Worm (Caenorhabditis elegans) whole organism, L2 larva: ENCODE data around the gene gldi-7.
A peak's percentile ranks its signal among the peaks of the same experiment; 100 is the strongest.

Source experiments
- C34F6.9 ChIP-seq: fragments of 150-350 bp; optimal IDR thresholded peaks from 2 replicates; lab custom pipeline; 2014; ENCODE audit warnings: missing biosample characterization, missing genetic modification characterization
- F13H6.1 ChIP-seq: sonication (generic microtip); optimal IDR thresholded peaks from 2 replicates; lab custom pipeline; 2016; ENCODE audit warnings: missing genetic modification characterization, missing compliant biosample characterization
- Y55F3AM.14 ChIP-seq: fragments of 200-800 bp; sonication (Bioruptor generic); optimal IDR thresholded peaks from 2 replicates; lab custom pipeline; 2018; ENCODE audit warnings: mild to moderate bottlenecking, missing genetic modification characterization, missing compliant biosample characterization
- ZK546.5 ChIP-seq: sonication (generic microtip); optimal IDR thresholded peaks from 2 replicates; lab custom pipeline; 2017; ENCODE audit warnings: missing biosample characterization, missing genetic modification characterization
- alr-1 ChIP-seq: fragments of 150-350 bp; optimal IDR thresholded peaks from 2 replicates; lab custom pipeline; 2014; ENCODE audit warnings: missing biosample characterization, missing genetic modification characterization
- aly-2 ChIP-seq: fragments of 150-350 bp; optimal IDR thresholded peaks from 2 replicates; lab custom pipeline; 2014; ENCODE audit warnings: missing biosample characterization, missing genetic modification characterization
- ama-1 ChIP-seq: fragments of 150-350 bp; optimal IDR thresholded peaks from 2 replicates; lab custom pipeline; 2018; ENCODE audit warnings: inconsistent platforms
- blmp-1 ChIP-seq: sonication (generic microtip); optimal IDR thresholded peaks from 2 replicates; lab custom pipeline; 2017; ENCODE audit warnings: missing genetic modification characterization, mild to moderate bottlenecking, missing compliant biosample characterization, antibody characterized with exemption, moderate library complexity; ENCODE audit not compliant: insufficient read depth
- ceh-16 ChIP-seq: fragments of 150-350 bp; optimal IDR thresholded peaks from 2 replicates; lab custom pipeline; 2014; ENCODE audit warnings: missing biosample characterization, missing genetic modification characterization
- ceh-82 ChIP-seq: fragments of 150-350 bp; optimal IDR thresholded peaks from 2 replicates; lab custom pipeline; 2014; ENCODE audit warnings: missing biosample characterization, missing genetic modification characterization
- crh-2 ChIP-seq: sonication (generic microtip); optimal IDR thresholded peaks from 2 replicates; lab custom pipeline; 2017; ENCODE audit warnings: missing biosample characterization, missing genetic modification characterization
- egl-27 ChIP-seq: sonication (generic microtip); optimal IDR thresholded peaks from 3 replicates; lab custom pipeline; 2017; ENCODE audit warnings: missing biosample characterization, missing genetic modification reagents, missing genetic modification characterization
- elt-1 ChIP-seq: fragments of 150-350 bp; optimal IDR thresholded peaks from 2 replicates; lab custom pipeline; 2014; ENCODE audit warnings: missing biosample characterization, missing genetic modification characterization
- fos-1 ChIP-seq: fragments of 150-350 bp; optimal IDR thresholded peaks from 2 replicates; lab custom pipeline; 2014; ENCODE audit warnings: missing biosample characterization, missing genetic modification characterization
- gmeb-1 ChIP-seq: fragments of 150-350 bp; optimal IDR thresholded peaks from 2 replicates; lab custom pipeline; 2014; ENCODE audit warnings: missing biosample characterization, missing genetic modification characterization
- lin-11 ChIP-seq: fragments of 150-350 bp; sonication (generic microtip); optimal IDR thresholded peaks from 2 replicates; lab custom pipeline; 2014; ENCODE audit warnings: missing biosample characterization, missing genetic modification characterization, inconsistent platforms, mixed read lengths
- lin-13 ChIP-seq: fragments of 150-350 bp; optimal IDR thresholded peaks from 2 replicates; lab custom pipeline; 2014; ENCODE audit warnings: missing biosample characterization, missing genetic modification reagents, missing genetic modification characterization
- lin-39 ChIP-seq: fragments of 150-350 bp; optimal IDR thresholded peaks from 2 replicates; lab custom pipeline; 2014; ENCODE audit warnings: missing biosample characterization, missing genetic modification reagents, missing genetic modification characterization
- lsy-2 ChIP-seq, 2 experiments: fragments of 150-350 bp in 1 of 2; sonication (generic microtip) in 1 of 2; optimal IDR thresholded peaks; 2 replicates each; lab custom pipeline; 2014 to 2017; ENCODE audit warnings: missing biosample characterization in 2 of 2, missing genetic modification characterization in 2 of 2
- mab-5 ChIP-seq: fragments of 150-350 bp; optimal IDR thresholded peaks from 2 replicates; lab custom pipeline; 2014; ENCODE audit warnings: missing biosample characterization, missing genetic modification characterization
- mbf-1 ChIP-seq: sonication (generic microtip); optimal IDR thresholded peaks from 2 replicates; lab custom pipeline; 2017; ENCODE audit warnings: missing biosample characterization, missing genetic modification characterization
- mdl-1 ChIP-seq, 2 experiments: fragments of 150-350 bp in 1 of 2; sonication (generic microtip) in 1 of 2; optimal IDR thresholded peaks; 2 replicates each; lab custom pipeline; 2017; ENCODE audit warnings: missing biosample characterization in 2 of 2, missing genetic modification characterization in 2 of 2
- nhr-10 ChIP-seq: sonication (generic microtip); optimal IDR thresholded peaks from 2 replicates; lab custom pipeline; 2017; ENCODE audit warnings: missing biosample characterization, missing genetic modification characterization
- nhr-12 ChIP-seq: fragments of 150-350 bp; optimal IDR thresholded peaks from 2 replicates; lab custom pipeline; 2014; ENCODE audit warnings: missing biosample characterization, missing genetic modification characterization
- nhr-129 ChIP-seq: fragments of 150-350 bp; optimal IDR thresholded peaks from 2 replicates; lab custom pipeline; 2014; ENCODE audit warnings: missing biosample characterization, missing genetic modification characterization
- nhr-21 ChIP-seq: fragments of 150-350 bp; optimal IDR thresholded peaks from 2 replicates; lab custom pipeline; 2014; ENCODE audit warnings: missing biosample characterization, missing genetic modification characterization
- nhr-23 ChIP-seq: fragments of 150-350 bp; optimal IDR thresholded peaks from 2 replicates; lab custom pipeline; 2014; ENCODE audit warnings: missing biosample characterization, missing genetic modification reagents, missing genetic modification characterization
- nhr-237 ChIP-seq: fragments of 150-350 bp; optimal IDR thresholded peaks from 2 replicates; lab custom pipeline; 2014; ENCODE audit warnings: missing biosample characterization, missing genetic modification characterization
- nhr-6 ChIP-seq: fragments of 150-350 bp; optimal IDR thresholded peaks from 2 replicates; lab custom pipeline; 2014; ENCODE audit warnings: missing biosample characterization, missing genetic modification characterization
- nhr-77 ChIP-seq: fragments of 150-350 bp; optimal IDR thresholded peaks from 2 replicates; lab custom pipeline; 2014; ENCODE audit warnings: missing biosample characterization, missing genetic modification characterization
- sem-4 ChIP-seq: fragments of 150-350 bp; optimal IDR thresholded peaks from 2 replicates; lab custom pipeline; 2014; ENCODE audit warnings: missing biosample characterization, missing genetic modification reagents, missing genetic modification characterization
- sma-3 ChIP-seq: sonication (generic microtip); optimal IDR thresholded peaks from 2 replicates; lab custom pipeline; 2016; ENCODE audit warnings: missing genetic modification reagents, missing genetic modification characterization, missing compliant biosample characterization
- sma-9 ChIP-seq, 2 experiments: fragments of 150-350 bp in 1 of 2; sonication (generic microtip) in 1 of 2; optimal IDR thresholded peaks; 2 replicates each; lab custom pipeline; 2014 to 2016; ENCODE audit warnings: missing genetic modification characterization in 2 of 2, mild to moderate bottlenecking in 1 of 2, missing biosample characterization in 1 of 2, missing compliant biosample characterization in 1 of 2, missing genetic modification reagents in 1 of 2, moderate library complexity in 1 of 2
- snpc-4 ChIP-seq: fragments of 150-350 bp; optimal IDR thresholded peaks from 2 replicates; lab custom pipeline; 2014; ENCODE audit warnings: missing biosample characterization, missing genetic modification characterization
- unc-39 ChIP-seq: fragments of 150-350 bp; optimal IDR thresholded peaks from 2 replicates; lab custom pipeline; 2014; ENCODE audit warnings: missing biosample characterization, missing genetic modification characterization
- unc-55 ChIP-seq: fragments of 150-350 bp; sonication (generic microtip); optimal IDR thresholded peaks from 3 replicates; lab custom pipeline; 2014; ENCODE audit warnings: missing biosample characterization, missing genetic modification reagents, missing genetic modification characterization
- zag-1 ChIP-seq: fragments of 150-350 bp; optimal IDR thresholded peaks from 2 replicates; lab custom pipeline; 2014; ENCODE audit warnings: missing biosample characterization, missing genetic modification characterization
- ztf-1 ChIP-seq: fragments of 200-800 bp; sonication (Bioruptor generic); conservative IDR thresholded peaks from 2 replicates; pipeline ENCODE4 v1.3.6; 2022; ENCODE audit warnings: missing genetic modification characterization, missing compliant biosample characterization
- ztf-11 ChIP-seq: sonication (generic microtip); optimal IDR thresholded peaks from 2 replicates; lab custom pipeline; 2017; ENCODE audit warnings: missing biosample characterization, missing genetic modification characterization
- ztf-4 ChIP-seq: fragments of 150-350 bp; optimal IDR thresholded peaks from 2 replicates; lab custom pipeline; 2014; ENCODE audit warnings: missing biosample characterization, missing genetic modification characterization

Gene gldi-7

DNA sequence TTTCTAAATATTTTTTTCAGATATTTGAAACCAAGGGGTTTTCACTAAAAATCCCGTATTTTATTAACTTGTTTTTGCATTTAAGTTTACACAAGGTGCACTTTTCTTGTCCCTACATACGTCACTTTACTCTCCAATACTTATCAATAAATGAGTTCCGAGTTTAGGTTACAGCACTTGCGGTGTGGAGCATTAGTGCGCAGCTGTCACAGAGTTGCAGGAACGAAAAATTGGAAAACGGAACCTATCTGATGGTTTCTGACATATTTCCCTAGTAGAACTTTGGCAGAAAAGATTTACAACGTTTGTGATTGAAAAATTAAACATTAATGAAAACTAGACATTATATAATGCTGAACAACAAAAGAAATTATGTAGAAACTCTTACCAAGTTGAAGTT is 32.8 kb downstream of the gldi-7 start:
- no peak for TF ChIP-seq zag-1
- TF ChIP-seq nhr-77 (tag; lab: Kevin White, UChicago) = no peak
- TF ChIP-seq ama-1 (lab: Kevin White, UChicago) = no peak
- no peak for TF ChIP-seq ceh-82 (tag; lab: Kevin White, UChicago)
- no peak for TF ChIP-seq nhr-129 (tag; lab: Kevin White, UChicago)
- TF ChIP-seq lin-11 (tag; lab: Kevin White, UChicago) = no peak
- no peak for TF ChIP-seq aly-2 (tag; lab: Kevin White, UChicago)

DNA sequence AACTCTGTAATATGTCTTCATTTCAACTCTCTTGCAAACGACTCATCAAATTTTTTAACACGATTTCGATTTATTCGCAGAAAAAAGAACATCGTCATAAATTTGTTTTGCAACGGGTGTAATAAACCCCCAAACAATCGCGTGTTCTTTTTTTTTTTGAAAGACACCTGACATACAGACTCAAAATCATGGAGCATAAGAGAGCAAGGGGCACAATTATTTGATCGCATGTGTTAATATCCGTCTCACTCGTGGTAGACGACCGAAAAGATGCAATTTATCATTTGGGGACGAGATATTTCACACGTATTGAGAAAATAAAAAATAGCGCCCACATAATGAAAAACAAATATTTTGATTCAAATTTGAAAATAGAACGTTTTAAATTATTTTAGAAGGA is 34.8 kb downstream of the gldi-7 start:
- TF ChIP-seq C34F6.9 (tag; lab: Kevin White, UChicago) (no peak), nhr-129 (tag; lab: Kevin White, UChicago) (peak; percentile 20), F13H6.1 (tag; lab: Kevin White, UChicago) (no peak), ZK546.5 (tag; lab: Kevin White, UChicago) (no peak), elt-1 (tag; lab: Kevin White, UChicago) (no peak), sma-9 (GFP tag; optimal IDR thresholded peaks at IDR 0.05; lab: Kevin White, UChicago) (peak; percentile 17), sma-9 (tag; optimal IDR thresholded peaks at IDR 0.05; lab: Kevin White, UChicago) (no peak), nhr-77 (tag; lab: Kevin White, UChicago) (no peak), egl-27 (tag; lab: Kevin White, UChicago) (no peak), ama-1 (lab: Kevin White, UChicago) (no peak), ceh-82 (tag; lab: Kevin White, UChicago) (no peak), ceh-16 (tag; lab: Kevin White, UChicago) (no peak), sem-4 (tag; lab: Kevin White, UChicago) (no peak), ztf-4 (no peak), lsy-2 (tag; optimal IDR thresholded peaks at IDR 0.05; lab: Kevin White, UChicago) (peak in 1 of 2 experiments; percentile 0), nhr-12 (no peak), blmp-1 (tag; lab: Kevin White, UChicago) (no peak), nhr-23 (no peak), nhr-21 (tag; lab: Kevin White, UChicago) (no peak), nhr-6 (tag; lab: Kevin White, UChicago) (no peak), unc-39 (tag; lab: Kevin White, UChicago) (no peak), crh-2 (tag; lab: Kevin White, UChicago) (no peak)
- TF ChIP-seq, all 48 proteins: peak for 3

- TF ChIP-seq blmp-1 (tag; lab: Kevin White, UChicago) (peak; percentile 75), nhr-77 (tag; lab: Kevin White, UChicago) (no peak)
- TF ChIP-seq, all 48 proteins: peak for 1
Measured at ce11 chrII:8494228-8494717, 36.7 kb downstream of the gldi-7 start, which contains the start of gene M05D6.9. Gene M05D6.9, plus strand, starts transcription at chrII:8494278.

- TF ChIP-seq ztf-1 (GFP tag; lab: Robert Waterston, UW) (no peak), lsy-2 (tag; optimal IDR thresholded peaks at IDR 0.05; lab: Kevin White, UChicago) (no peak), mbf-1 (tag; lab: Kevin White, UChicago) (no peak), ztf-4 (no peak), snpc-4 (no peak), aly-2 (tag; lab: Kevin White, UChicago) (no peak), nhr-23 (no peak), ZK546.5 (tag; lab: Kevin White, UChicago) (no peak), mab-5 (no peak), ztf-11 (tag; lab: Kevin White, UChicago) (no peak), lin-39 (no peak), elt-1 (tag; lab: Kevin White, UChicago) (no peak), ceh-16 (tag; lab: Kevin White, UChicago) (no peak), nhr-237 (no peak), lin-13 (GFP tag; lab: Kevin White, UChicago) (no peak)
Measured at ce11 chrII:8488123-8488522, 42.9 kb downstream of the gldi-7 start.

DNA sequence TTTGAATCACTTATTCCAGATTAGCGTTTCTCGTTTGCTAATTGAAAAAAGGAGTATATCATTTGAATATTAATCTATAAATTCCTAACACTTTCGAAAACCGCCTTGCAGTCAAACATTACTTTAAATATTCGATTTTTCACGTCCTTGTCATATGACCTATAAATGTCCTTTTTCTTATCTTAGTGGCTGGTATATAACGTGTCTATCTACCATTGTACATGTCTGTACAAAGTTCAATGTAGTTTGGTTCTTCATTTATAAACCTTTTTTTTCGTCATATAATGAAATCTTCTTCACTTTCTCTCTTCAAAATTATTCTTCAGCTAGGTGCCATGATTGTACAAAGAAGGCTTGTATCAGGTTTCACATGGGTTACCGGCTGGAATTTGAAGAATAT is 45.4 kb downstream of the gldi-7 start, which contains the start of gene gbh-2:
TSS of gene gbh-2 (plus strand) at position 277 of the 400 bp plus-strand sequence.
- no peak for TF ChIP-seq zag-1
- TF ChIP-seq nhr-237 = no peak
- no peak for TF ChIP-seq nhr-10 (tag; lab: Kevin White, UChicago)
- no peak for TF ChIP-seq unc-39 (tag; lab: Kevin White, UChicago)
- TF ChIP-seq mbf-1 (tag; lab: Kevin White, UChicago) = no peak
- no peak for TF ChIP-seq lin-13 (GFP tag; lab: Kevin White, UChicago)
- peak; percentile 57 for TF ChIP-seq blmp-1 (tag; lab: Kevin White, UChicago)
- TF ChIP-seq mdl-1 (tag; optimal IDR thresholded peaks at IDR 0.05; lab: Kevin White, UChicago) = no peak
- TF ChIP-seq lsy-2 (tag; optimal IDR thresholded peaks at IDR 0.05; lab: Kevin White, UChicago) = peak in 1 of 2 experiments; percentile 3
- no peak for TF ChIP-seq sem-4 (tag; lab: Kevin White, UChicago)
- no peak for TF ChIP-seq Y55F3AM.14
- TF ChIP-seq nhr-12 = no peak
- TF ChIP-seq ztf-4 = no peak
- no peak for TF ChIP-seq nhr-77 (tag; lab: Kevin White, UChicago)
- TF ChIP-seq ZK546.5 (tag; lab: Kevin White, UChicago) = no peak
- peak; percentile 48 for TF ChIP-seq gmeb-1 (tag; lab: Kevin White, UChicago)
- TF ChIP-seq lin-39 = no peak
- TF ChIP-seq ceh-82 (tag; lab: Kevin White, UChicago) = no peak
- TF ChIP-seq nhr-21 (tag; lab: Kevin White, UChicago) = peak; percentile 80
- no peak for TF ChIP-seq alr-1 (tag; lab: Kevin White, UChicago)
- no peak for TF ChIP-seq egl-27 (tag; lab: Kevin White, UChicago)
- TF ChIP-seq unc-55 (GFP tag; lab: Kevin White, UChicago) = no peak
- no peak for TF ChIP-seq lin-11 (tag; lab: Kevin White, UChicago)
- TF ChIP-seq ama-1 (lab: Kevin White, UChicago) = no peak
- no peak for TF ChIP-seq ceh-16 (tag; lab: Kevin White, UChicago)
- peak; percentile 64 for TF ChIP-seq sma-3
- TF ChIP-seq sma-9 (GFP tag; optimal IDR thresholded peaks at IDR 0.05; lab: Kevin White, UChicago) = peak; percentile 89
- TF ChIP-seq sma-9 (tag; optimal IDR thresholded peaks at IDR 0.05; lab: Kevin White, UChicago) = no peak
- TF ChIP-seq fos-1 (tag; lab: Kevin White, UChicago) = peak; percentile 73
